Fruit fly (Drosophila melanogaster) S2 (cell line): ENCODE data around the gene AMPKalpha.

Experiments
- CG8478 ChIP-seq: fragments of >200 bp; optimal IDR thresholded peaks from 2 replicates; lab custom pipeline; 2018
- CTCF ChIP-seq, 2 experiments: fragments of >200 bp; optimal IDR thresholded peaks; 2 replicates each; lab custom pipeline; 2018

Gene AMPKalpha

DNA sequence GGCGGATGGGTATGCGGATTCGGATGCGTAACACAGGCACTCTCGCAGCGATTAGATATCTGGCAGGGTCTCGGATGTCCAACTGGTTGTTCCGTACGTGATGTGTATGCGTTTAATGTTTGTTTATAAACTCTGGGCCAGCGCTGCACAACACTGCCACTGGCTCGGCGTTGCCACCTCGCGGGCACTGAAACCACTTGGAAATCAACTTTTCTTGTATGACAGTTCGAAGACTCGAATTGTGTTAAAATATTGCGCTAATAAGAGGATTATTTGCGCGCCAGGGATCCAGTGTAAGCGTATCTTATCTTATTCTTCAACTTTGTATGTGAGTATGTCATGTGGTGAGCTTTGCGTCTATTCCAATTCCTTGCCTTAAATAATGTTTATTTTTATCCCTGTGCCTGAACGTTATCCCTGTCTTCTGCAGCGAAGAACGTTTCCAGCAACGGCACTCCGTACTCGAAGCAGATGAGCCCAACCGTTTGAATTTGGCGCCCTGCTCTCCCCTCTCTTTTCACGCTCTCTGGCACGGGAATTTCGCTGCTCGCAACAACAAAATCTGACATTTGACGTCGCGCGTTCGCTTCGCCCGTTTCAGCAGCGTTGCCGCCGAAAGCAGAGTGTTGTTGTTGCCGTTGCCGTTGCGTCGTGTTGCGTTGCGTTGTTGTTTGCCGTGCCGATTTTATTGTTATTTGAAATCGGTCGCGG lies 5.2 kb downstream of the AMPKalpha start, which contains the start of the genes CG3719 and CG32813:
TSS of gene CG3719 (minus strand) at position 131 of the 711 bp plus-strand sequence.
TSS of gene CG32813 (plus strand) at position 565 of the 711 bp plus-strand sequence.
- TF ChIP-seq CG8478, result no peak
- TF ChIP-seq CTCF (optimal IDR thresholded peaks at IDR 0.05; lab: Kevin White, UChicago), result peak in 1 of 2 experiments; percentile 17

DNA sequence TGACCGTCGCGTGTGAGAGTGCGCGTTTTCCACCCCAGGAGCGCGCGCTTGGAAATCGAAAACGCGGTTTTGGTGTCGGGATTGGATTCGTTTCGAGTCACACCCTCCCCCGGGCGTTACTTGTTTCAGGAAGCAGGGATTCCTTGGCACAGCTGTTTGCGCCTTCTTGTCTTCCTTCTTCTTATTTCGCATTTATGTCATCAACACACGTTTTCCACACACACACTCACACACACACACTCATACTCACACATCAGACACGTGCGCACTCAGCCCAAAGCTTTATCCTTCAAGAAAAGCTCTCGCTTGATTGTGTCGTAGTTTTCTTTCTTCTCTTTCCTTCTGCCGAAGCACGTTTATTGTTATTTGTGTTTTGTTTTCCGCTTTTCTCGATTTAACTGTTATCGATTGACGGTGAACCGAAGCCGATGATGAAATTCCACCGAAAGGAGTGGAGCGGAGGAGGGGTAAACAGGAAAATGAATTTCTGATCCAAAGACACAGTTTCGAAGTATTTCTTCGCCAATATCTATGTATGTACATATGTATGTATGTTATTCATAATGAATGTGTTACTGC lies 6.2 kb downstream of the AMPKalpha start:
- TF ChIP-seq CG8478 (no peak), CTCF (optimal IDR thresholded peaks at IDR 0.05; lab: Kevin White, UChicago) (no peak)

DNA sequence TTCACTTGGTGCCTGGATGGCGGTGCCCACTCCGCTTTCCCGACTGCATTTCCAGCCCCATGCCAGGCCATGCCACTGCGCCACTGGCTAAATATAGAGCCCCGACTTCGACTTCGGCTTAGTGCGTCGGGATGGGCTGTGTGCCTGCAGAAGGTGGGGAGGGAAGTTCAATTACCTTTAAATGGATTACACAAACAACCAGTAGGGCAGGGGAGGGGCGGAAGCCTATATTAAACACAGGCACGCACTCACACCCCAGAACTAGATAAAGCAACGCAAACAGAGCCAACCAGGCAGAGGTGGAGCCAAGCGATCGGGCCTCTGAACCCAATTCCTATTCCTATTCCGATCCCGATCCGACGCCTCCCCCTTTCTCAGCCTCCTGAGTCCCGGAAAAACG lies 7.2 kb downstream of the AMPKalpha start:
- TF ChIP-seq CG8478 (no peak), CTCF (optimal IDR thresholded peaks at IDR 0.05; lab: Kevin White, UChicago) (no peak)

DNA sequence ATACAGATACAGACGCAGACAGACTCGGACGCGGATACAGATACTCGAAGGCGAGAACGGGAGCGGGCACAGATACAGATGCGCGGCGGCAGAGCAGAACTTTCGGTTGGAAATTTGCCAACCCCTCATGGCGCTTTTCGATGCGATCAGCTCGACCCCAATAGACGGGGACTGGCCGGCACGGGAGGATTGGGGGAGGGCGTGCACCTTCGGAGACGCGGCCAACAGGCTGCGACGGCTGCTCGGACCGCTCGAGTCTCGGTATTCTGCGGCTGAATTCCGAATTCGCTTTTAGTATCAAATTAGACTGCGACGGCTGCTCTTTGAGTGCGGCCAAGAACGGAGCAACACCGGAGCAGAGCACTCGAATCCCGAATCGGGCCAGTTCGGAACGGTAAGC lies 8.9 kb downstream of the AMPKalpha start:
- TF ChIP-seq CTCF (optimal IDR thresholded peaks at IDR 0.05; lab: Kevin White, UChicago), result no peak
- TF ChIP-seq CG8478, result no peak

DNA sequence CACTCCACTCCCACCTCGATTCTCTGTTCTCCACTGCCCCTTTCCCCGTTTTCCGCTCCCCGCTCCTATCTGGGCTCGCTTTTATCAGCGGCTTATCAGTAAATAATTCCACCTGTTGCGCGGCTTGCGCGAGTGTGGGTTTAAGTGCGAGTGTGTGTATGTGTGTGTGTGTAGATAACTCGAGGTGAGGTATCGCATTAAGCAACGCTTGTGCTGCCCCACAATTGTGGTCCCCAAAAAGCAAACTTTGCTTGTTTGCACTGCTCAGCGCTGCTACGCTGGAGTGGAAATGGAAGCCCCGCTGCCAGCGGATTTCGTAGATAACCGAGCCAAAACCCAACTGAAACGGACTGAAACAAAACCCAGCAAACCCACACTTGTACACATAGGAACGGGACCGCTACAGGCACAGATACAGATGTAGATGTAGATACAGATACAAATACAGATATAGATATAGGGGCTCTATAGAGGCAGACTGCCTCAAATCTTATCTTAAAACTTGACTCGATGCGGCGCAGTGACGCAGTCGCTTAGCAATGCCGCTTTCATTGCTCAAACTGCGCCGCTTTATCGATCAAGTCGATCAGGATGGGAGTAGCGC lies 11.9 kb downstream of the AMPKalpha start:
- TF ChIP-seq CG8478, result no peak
- TF ChIP-seq CTCF (optimal IDR thresholded peaks at IDR 0.05; lab: Kevin White, UChicago), result no peak

DNA sequence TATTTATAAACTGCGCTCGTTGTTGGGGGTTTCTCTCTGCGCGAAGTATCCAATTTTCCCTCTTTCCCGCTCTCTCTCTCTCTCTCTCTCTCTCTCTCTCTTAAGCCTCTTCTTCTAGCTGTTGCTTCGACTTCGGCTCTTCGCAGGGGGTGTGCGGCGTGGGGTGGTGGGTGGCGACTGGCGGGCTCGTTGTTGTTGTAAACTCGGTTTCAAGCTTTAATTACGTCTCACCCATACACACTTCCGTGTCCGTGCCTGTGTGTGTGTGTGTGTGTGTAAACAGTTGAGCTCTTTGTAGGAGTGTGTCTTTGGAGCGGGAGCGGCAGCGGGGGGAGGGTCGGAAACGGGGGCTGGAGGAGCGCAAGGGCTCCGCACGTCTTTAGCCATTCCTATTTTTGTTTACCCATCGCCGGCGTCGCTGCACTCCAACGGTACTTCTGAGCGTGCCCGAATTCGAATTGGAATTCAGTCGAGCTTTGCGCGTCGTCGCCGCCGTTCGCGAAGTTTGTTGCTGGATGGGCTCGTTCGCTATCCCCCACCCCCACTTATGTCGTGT lies 12.9 kb downstream of the AMPKalpha start:
- TF ChIP-seq CG8478 (no peak), CTCF (optimal IDR thresholded peaks at IDR 0.05; lab: Kevin White, UChicago) (no peak)

DNA sequence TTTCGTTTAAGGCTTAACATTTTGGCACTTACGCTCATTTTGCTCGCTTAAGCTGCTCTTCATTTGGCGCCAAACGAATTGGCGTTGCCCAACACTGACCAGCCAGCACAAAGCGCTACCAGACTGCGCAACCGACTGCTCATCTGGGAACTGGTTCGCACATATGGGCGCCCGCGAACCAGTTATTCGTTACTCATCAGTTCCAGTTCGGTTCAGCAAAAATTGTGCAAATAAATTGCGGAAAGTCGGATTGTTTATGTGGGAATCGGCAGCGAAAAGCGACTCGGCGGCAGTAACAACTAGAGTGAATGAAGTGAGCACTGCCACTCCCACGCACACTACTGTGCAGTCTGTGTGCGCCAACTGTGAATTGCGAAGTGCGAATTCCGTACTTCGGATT lies 17.5 kb downstream of the AMPKalpha start, which contains the start of gene Rilpl:
TSS of gene Rilpl (plus strand) at position 180 of the 400 bp plus-strand sequence.
- TF ChIP-seq CTCF (optimal IDR thresholded peaks at IDR 0.05; lab: Kevin White, UChicago) (peak; percentile 22 to 26), CG8478 (no peak)

DNA sequence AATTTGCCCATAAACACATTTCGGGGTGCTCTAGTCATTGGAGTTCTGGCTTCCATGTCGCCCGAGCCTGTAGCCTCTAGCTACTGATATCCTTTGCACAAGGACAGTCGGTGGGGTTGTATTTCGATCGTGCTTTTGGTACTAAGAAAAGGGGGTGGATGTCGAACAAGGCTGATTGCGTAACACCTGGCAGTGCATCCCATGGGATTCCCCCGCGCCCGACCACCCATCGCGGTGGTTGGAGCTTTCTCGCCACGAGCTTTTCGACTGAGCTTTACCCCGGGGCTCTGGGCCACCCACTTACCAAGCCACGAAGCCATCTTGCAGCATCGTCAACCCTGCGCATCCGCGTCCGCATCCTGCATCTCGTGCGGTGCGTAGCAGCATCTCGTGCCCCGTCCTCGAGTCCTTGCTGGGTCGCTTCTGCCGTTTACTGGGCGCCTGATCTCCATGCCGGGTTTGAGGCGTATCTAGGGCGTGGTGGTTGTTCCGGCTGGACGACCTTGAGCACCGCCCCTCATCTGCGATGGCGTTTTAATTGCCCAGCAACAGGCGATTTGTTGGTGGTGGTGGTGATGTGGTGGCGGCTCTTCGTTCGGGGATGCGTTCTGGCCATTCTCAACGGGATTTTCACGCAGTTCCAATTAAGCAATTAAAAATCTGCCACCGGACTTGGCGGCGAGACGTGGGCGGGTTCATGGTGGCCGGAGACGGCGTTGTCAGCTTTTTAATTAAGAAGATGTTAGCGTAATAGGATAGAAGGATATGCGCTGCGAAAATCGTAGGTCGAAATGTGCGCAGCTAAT lies 22.5 kb downstream of the AMPKalpha start:
- no peak for TF ChIP-seq CTCF (optimal IDR thresholded peaks at IDR 0.05; lab: Kevin White, UChicago)
- TF ChIP-seq CG8478, result no peak

DNA sequence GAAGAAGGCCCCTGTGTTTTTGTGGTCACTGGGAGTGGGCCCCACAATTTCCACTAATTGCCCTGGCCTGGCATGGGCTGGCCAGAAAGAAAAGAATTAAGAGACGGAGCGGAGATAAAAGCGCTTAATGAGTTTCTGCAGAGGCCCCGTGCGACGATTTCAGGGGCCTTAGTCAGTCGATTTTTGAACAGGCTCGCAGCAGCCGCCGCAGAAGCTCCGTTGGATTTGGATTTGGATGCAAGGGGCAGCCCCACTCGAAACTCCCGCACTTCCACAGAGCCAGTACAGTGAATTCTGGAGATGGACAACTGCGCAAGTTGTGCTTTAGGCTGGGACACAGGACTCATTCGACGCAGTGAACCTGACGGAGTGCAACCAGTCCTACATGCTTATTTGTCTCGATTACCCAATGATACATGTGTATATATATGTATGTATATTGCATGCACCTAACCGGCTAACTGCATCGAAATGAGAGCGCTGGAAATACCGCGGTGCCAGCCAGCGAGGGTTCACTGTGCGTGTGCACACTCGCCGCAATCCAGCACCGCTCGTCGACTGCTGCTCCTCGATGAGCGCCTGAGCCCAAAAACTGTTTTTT lies 23.2 kb downstream of the AMPKalpha start:
- TF ChIP-seq CTCF (optimal IDR thresholded peaks at IDR 0.05; lab: Kevin White, UChicago), result no peak
- TF ChIP-seq CG8478, result no peak

DNA sequence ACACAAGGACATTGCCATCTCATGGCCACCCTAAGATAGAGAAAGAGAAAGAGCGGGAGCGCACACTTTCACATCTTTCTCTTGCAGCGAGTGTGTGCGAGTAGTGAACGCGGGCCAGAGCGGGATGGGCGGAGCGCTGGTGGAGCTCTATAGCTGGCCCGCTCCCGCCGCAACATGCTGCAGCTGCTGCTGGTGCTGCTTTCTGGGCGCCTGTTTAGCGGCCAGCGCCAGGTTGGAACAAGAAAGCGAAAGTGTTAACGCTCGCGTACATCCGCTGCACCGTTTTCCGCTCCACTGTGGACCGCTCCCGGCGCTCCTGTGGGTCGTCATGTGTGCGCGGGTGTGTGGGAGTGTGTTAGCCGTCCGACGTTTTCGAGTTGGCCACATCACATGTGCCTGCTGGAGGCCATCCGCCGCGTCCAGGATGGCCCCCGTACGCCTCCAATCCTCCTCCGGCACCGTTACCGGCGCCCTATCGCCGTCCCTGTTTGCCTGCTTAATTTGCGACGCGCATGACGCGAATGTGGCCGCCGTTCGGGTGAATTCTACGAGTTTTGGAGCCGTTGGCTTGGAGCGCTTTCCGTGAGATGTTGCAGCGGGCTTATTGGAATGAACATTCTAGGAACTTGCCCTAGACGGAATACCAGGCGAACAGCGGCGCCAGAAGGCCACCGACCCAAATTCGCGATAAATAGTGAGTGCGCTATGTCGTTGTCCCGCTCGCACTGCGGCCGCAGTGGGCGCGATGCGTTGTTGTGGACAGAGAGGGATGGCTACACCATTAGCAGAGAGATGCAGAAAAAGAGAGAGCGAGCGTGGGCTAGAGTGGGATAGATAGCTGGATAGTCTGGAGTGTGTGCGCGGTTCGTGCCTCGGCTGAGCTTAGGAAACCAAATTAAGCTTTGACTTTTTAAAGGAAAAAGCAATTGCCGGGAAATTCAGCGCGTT lies 24.0 kb downstream of the AMPKalpha start:
- TF ChIP-seq CG8478 (peak; percentile 65), CTCF (optimal IDR thresholded peaks at IDR 0.05; lab: Kevin White, UChicago) (peak; percentile 56)

DNA sequence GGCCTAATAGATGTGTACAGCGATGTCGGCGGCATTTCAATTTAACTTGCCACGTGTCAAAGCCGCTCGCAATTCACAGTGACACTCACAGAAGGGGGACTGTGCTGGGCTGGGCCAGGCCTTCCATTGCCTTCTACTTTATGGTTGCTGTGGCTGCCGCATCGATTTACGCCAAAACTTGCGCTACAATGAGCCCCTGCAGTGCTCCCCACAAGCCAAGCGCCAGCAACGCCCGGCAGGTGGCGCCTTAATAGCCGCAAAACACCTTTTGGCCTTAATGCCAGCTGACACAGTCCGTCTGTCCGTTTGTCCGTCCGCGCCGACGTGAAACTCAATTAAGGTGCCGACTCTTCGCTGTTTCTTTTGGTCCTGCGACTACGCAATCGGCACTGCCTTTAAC lies 29.7 kb downstream of the AMPKalpha start:
- no peak for TF ChIP-seq CG8478
- TF ChIP-seq CTCF (optimal IDR thresholded peaks at IDR 0.05; lab: Kevin White, UChicago), result peak; percentile 58 to 66

DNA sequence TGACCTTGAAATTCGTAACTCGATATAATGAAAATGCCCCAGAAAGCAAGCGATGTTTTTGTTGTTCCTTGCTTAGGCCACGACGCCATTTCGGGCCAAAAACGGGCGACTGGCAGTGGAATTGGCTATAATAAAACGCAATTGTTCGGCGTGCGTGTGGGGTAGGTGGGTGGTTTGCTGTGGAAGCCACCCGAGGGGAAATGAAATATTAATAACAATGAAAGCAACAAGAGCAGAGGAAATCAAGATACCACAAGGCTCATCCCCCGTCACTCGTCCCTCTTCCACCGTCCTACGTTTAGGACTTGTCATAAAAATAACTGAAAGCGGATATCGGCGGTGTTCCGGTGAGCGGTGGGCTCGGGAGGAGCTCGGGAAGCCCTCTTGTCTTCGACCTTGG lies 30.4 kb downstream of the AMPKalpha start:
- TF ChIP-seq CTCF (optimal IDR thresholded peaks at IDR 0.05; lab: Kevin White, UChicago), result no peak
- TF ChIP-seq CG8478, result no peak

DNA sequence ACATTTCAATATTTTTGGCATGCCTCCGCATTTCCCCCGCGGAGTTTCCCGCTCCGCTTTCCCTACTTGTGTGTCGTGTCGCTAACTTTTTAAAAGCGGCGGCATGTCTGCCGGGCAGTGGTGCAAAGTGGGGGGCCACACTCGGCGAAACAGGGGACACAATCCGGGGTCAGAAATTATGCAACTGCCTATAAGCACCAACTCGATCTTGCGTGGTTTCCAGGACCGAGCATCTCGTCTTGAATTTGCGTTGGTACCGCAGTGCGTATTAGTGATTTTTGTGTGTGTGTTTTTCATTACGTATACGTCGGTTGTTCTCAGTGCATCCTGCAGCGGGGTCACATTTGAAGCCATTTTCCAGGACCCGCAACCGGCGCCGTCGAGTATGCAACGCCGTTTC lies 32.3 kb downstream of the AMPKalpha start:
- TF ChIP-seq CG8478 (no peak), CTCF (optimal IDR thresholded peaks at IDR 0.05; lab: Kevin White, UChicago) (no peak)

DNA sequence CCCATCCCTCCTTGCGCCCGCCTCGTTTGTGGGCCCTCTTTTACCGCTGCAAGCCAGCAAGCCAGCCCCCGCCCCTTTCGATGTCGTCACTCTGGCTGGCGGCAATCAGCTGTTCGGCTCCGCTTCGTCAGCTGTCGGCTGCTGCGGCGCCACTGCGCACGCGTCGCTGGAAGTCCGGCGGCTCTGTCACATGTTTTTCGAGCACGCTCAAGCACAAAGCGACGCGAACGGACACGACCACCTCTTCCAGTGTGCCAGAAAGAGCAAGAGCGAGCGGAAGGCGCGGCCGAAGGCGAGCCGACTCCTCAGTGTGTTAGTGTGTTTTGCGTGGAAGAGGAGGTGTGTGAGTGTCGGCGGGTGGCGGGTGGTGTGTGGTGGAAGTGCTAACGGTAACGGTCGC lies 33.6 kb downstream of the AMPKalpha start, which contains the start of gene futsch:
TSS of gene futsch (plus strand) at position 106 of the 400 bp plus-strand sequence.
- no peak for TF ChIP-seq CTCF (optimal IDR thresholded peaks at IDR 0.05; lab: Kevin White, UChicago)
